Worm (Caenorhabditis elegans): ENCODE data around the gene cpf-1.

DNA sequence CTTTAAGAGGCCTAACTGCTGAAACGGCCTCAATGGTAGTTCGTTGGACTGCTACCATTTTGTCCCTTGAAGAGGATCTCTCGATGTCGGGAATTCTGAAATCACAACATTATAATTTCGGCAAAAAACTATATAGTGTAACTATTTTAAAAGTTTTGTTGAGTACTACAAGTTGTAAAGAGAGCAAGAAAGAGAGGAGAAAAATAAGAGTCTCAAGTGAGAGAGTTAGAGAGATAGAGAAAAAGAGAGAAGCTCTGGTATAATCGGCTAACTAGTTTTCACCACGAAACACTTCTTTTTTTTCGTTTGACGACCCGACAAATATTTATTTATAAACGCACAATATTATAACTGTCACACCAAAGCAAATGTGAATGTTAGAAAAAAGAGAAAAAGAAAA, 35.4 kb upstream of the cpf-1 start, which contains the start of gene vab-9:
- TF ChIP-seq skn-1 (tag; optimal IDR thresholded peaks at IDR 0.05), result no peak
- no peak for TF ChIP-seq mdl-1 (tag; optimal IDR thresholded peaks at IDR 0.05)
- no peak for TF ChIP-seq mab-5 (tag; optimal IDR thresholded peaks at IDR 0.05)

Measured in whole organism, L2 larva.